Worm (Caenorhabditis elegans) whole organism, young adult: Measurements from ENCODE around the gene Y39B6A.43.

Experiments
- C17E4.6 ChIP-seq: fragments of 200-800 bp; sonication (Bioruptor generic); IDR thresholded peaks from 2 replicates; pipeline ENCODE4 v1.3.6; 2022; ENCODE audit warnings: missing genetic modification reagents, missing genetic modification characterization, missing compliant biosample characterization
- F10E7.11 ChIP-seq: sonication (generic microtip); optimal IDR thresholded peaks from 2 replicates; lab custom pipeline; 2017; ENCODE audit warnings: mild to moderate bottlenecking, missing genetic modification characterization, moderate library complexity, missing compliant biosample characterization
- F49E8.2 ChIP-seq: sonication (generic microtip); optimal IDR thresholded peaks from 3 replicates; lab custom pipeline; 2017; ENCODE audit warnings: missing genetic modification characterization, mild to moderate bottlenecking, missing compliant biosample characterization, antibody characterized with exemption, moderate library complexity; ENCODE audit not compliant: insufficient read depth
- Y95B8A.8 ChIP-seq: fragments of 200-800 bp; sonication (Bioruptor generic); IDR thresholded peaks from 2 replicates; pipeline ENCODE4 v1.3.6; 2022; ENCODE audit warnings: missing genetic modification reagents, missing genetic modification characterization, missing compliant biosample characterization
- attf-3 ChIP-seq: fragments of 200-800 bp; sonication (Bioruptor generic); conservative IDR thresholded peaks from 2 replicates; pipeline ENCODE4 v1.3.6; 2022; ENCODE audit warnings: missing genetic modification reagents, missing genetic modification characterization, missing compliant biosample characterization
- ceh-58 ChIP-seq: fragments of 200-800 bp; sonication (Bioruptor generic); IDR thresholded peaks from 2 replicates; pipeline ENCODE4 v1.3.6; 2022; ENCODE audit warnings: missing genetic modification characterization, missing compliant biosample characterization
- die-1 ChIP-seq: sonication (generic microtip); optimal IDR thresholded peaks from 2 replicates; lab custom pipeline; 2016; ENCODE audit warnings: missing genotype, mild to moderate bottlenecking, missing genetic modification characterization, missing compliant biosample characterization
- egrh-3 ChIP-seq: fragments of 200-800 bp; sonication (Bioruptor generic); IDR thresholded peaks from 2 replicates; pipeline ENCODE4 v1.3.6; 2022; ENCODE audit warnings: missing genetic modification reagents, missing genetic modification characterization, missing compliant biosample characterization
- ets-4 ChIP-seq: fragments of 200-800 bp; sonication (Bioruptor generic); optimal IDR thresholded peaks from 2 replicates; lab custom pipeline; 2018; ENCODE audit warnings: mild to moderate bottlenecking, missing genetic modification characterization, missing compliant biosample characterization
- him-1 ChIP-seq: sonication (generic microtip); optimal IDR thresholded peaks from 2 replicates; lab custom pipeline; 2016; ENCODE audit warnings: missing genotype, missing genetic modification reagents, missing genetic modification characterization, missing compliant biosample characterization
- hrde-1 ChIP-seq: sonication (generic microtip); optimal IDR thresholded peaks from 2 replicates; lab custom pipeline; 2016; ENCODE audit warnings: missing genetic modification characterization, mild to moderate bottlenecking, missing compliant biosample characterization, moderate library complexity, missing genotype, missing genetic modification reagents, borderline replicate concordance
- madf-3 ChIP-seq: fragments of 200-800 bp; sonication (Bioruptor generic); IDR thresholded peaks from 2 replicates; pipeline ENCODE4 v1.3.6; 2022; ENCODE audit warnings: missing genetic modification reagents, missing genetic modification characterization, missing compliant biosample characterization
- nfyb-1 ChIP-seq: fragments of 200-800 bp; sonication (Bioruptor generic); IDR thresholded peaks from 2 replicates; pipeline ENCODE4 v1.3.6; 2022; ENCODE audit warnings: missing genetic modification reagents, missing genetic modification characterization, missing compliant biosample characterization
- nhr-90 ChIP-seq: sonication (generic microtip); optimal IDR thresholded peaks from 2 replicates; lab custom pipeline; 2016; ENCODE audit warnings: missing genotype, mild to moderate bottlenecking, missing genetic modification characterization, missing compliant biosample characterization
- snpc-1.3 ChIP-seq: sonication (generic microtip); optimal IDR thresholded peaks from 2 replicates; lab custom pipeline; 2017; ENCODE audit warnings: missing genetic modification characterization, mild to moderate bottlenecking, missing compliant biosample characterization, antibody characterized with exemption, moderate library complexity, missing genotype, missing genetic modification reagents; ENCODE audit not compliant: insufficient read depth
- snpc-3.4 ChIP-seq: sonication (generic microtip); optimal IDR thresholded peaks from 2 replicates; lab custom pipeline; 2017; ENCODE audit warnings: missing genetic modification characterization, mild to moderate bottlenecking, missing compliant biosample characterization, antibody characterized with exemption, moderate library complexity, missing genotype, missing genetic modification reagents
- zim-3 ChIP-seq: sonication (generic microtip); optimal IDR thresholded peaks from 2 replicates; lab custom pipeline; 2017; ENCODE audit warnings: mild to moderate bottlenecking, missing genetic modification characterization, moderate library complexity, missing compliant biosample characterization
- ztf-18 ChIP-seq: sonication (generic microtip); optimal IDR thresholded peaks from 2 replicates; lab custom pipeline; 2016; ENCODE audit warnings: missing genotype, mild to moderate bottlenecking, missing genetic modification characterization, missing compliant biosample characterization
- ztf-28 ChIP-seq: fragments of 200-800 bp; sonication (Bioruptor generic); IDR thresholded peaks from 2 replicates; pipeline ENCODE4 v1.3.6; 2022; ENCODE audit warnings: missing genetic modification reagents, missing genetic modification characterization, missing compliant biosample characterization

Y39B6A.43 gene

DNA sequence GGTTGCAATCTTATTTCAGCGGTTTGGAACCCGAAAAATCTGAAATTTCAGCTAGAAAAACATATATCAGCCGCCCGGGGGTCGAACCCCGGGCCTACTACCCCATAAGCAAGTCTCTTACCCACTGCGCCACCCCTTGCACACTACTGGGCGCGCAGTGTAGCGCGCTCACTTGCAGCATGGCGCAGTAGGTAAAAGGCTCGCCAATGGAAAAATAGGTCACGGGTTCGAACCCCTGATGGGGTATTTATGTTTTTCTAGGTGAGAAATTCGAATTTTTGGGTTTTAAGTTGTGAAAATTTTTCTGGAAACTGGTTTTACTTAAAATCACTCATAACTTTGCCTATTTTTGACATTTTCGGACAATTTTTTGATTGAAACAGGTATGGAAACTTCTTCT is 55.1 kb downstream of the Y39B6A.43 start (continued):
- TF ChIP-seq ztf-28 (GFP tag; lab: Robert Waterston, UW) = no peak

- no peak for TF ChIP-seq snpc-3.4 (tag; lab: Kevin White, UChicago)
- no peak for TF ChIP-seq F10E7.11 (tag; lab: Kevin White, UChicago)
- TF ChIP-seq madf-3 (GFP tag; lab: Robert Waterston, UW) = no peak
- TF ChIP-seq hrde-1 (tag; lab: Kevin White, UChicago) = no peak
- TF ChIP-seq C17E4.6 (GFP tag; lab: Robert Waterston, UW) = no peak
- TF ChIP-seq ceh-58 (GFP tag; lab: Robert Waterston, UW) = no peak
- no peak for TF ChIP-seq snpc-1.3 (tag; lab: Kevin White, UChicago)
- TF ChIP-seq attf-3 = no peak
- no peak for TF ChIP-seq ets-4 (GFP tag; lab: Kevin White, UChicago)
- TF ChIP-seq him-1 (tag; lab: Kevin White, UChicago) = no peak
- TF ChIP-seq die-1 (tag; lab: Kevin White, UChicago) = no peak
- no peak for TF ChIP-seq ztf-18
- no peak for TF ChIP-seq Y95B8A.8
- TF ChIP-seq zim-3 (tag; lab: Kevin White, UChicago) = no peak
- TF ChIP-seq F49E8.2 (tag; lab: Kevin White, UChicago) = no peak
- TF ChIP-seq nhr-90 (tag; lab: Kevin White, UChicago) = no peak
- TF ChIP-seq nfyb-1 (GFP tag; lab: Robert Waterston, UW) = no peak
- TF ChIP-seq egrh-3 (GFP tag; lab: Robert Waterston, UW) = no peak
Measured at ce11 chrV:18911736-18912135, 55.9 kb downstream of the Y39B6A.43 start, which contains the start of gene cyp-42A1. Gene cyp-42A1, plus strand, starts transcription at chrV:18912036.
